Worm (Caenorhabditis elegans) whole organism, L4/young adult: Measurements from ENCODE around the gene ZK177.3.

Experiments used
- dao-5 ChIP-seq: sonication (generic microtip); optimal IDR thresholded peaks from 2 replicates; lab custom pipeline; 2016; ENCODE audit warnings: missing genotype, missing genetic modification characterization, moderate library complexity, missing compliant biosample characterization
- him-1 ChIP-seq: sonication (generic microtip); optimal IDR thresholded peaks from 2 replicates; lab custom pipeline; 2016; ENCODE audit warnings: missing genotype, missing genetic modification reagents, missing genetic modification characterization, missing compliant biosample characterization

DNA sequence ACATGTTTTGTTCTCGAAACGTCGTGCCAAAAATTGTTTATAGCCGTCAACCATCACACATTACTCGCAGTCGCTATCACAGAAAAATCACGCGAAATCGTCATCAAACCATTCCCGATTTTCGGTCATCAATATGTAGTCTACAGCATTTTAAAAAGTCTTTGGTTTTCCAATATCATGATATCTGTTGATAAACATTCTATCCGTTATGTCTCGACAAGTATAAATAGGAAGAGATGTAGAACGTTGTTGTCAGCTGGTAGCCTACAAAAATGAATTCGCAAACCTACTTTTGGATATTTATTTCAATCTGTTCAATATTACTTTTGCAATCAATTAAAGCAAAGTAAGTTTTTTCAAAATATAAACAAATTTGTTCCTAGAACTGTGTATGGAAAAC is 19.3 kb upstream of the ZK177.3 start, which contains the start of gene F12A10.1:
- TF ChIP-seq dao-5 (tag; lab: Kevin White, UChicago): no peak
- no peak for TF ChIP-seq him-1 (tag; lab: Kevin White, UChicago)
